Worm (Caenorhabditis elegans): Measurements from ENCODE around the gene orc-3.

The orc-3 gene

ce11 chrIII:1226256-1226655 is 18.3 kb downstream of the orc-3 start:
- TF ChIP-seq fkh-3 (tag; optimal IDR thresholded peaks at IDR 0.05) (no peak), lin-26 (GFP tag; IDR thresholded peaks at IDR 0.05) (no peak), hmg-1.2 (GFP tag; IDR thresholded peaks at IDR 0.05) (peak; percentile 56; the same call in 1 of the 2 replicates), nhr-80 (tag; optimal IDR thresholded peaks at IDR 0.05) (peak; percentile 62), egrh-3 (GFP tag; IDR thresholded peaks at IDR 0.05) (no peak)

ce11 chrIII:1228593-1228992 is 20.7 kb downstream of the orc-3 start:
- no peak for TF ChIP-seq ztf-26 (tag; optimal IDR thresholded peaks at IDR 0.05)
- TF ChIP-seq nhr-80 (tag; optimal IDR thresholded peaks at IDR 0.05) = no peak
- no peak for TF ChIP-seq ztf-22 (GFP tag; optimal IDR thresholded peaks at IDR 0.05)
- no peak for TF ChIP-seq rec-8 (tag; optimal IDR thresholded peaks at IDR 0.05)
- no peak for TF ChIP-seq atf-7 (tag; optimal IDR thresholded peaks at IDR 0.05)
- no peak for TF ChIP-seq zim-3 (tag; optimal IDR thresholded peaks at IDR 0.05)
- no peak for TF ChIP-seq ets-4 (GFP tag; optimal IDR thresholded peaks at IDR 0.05)
- no peak for TF ChIP-seq rcor-1 (GFP tag; IDR thresholded peaks at IDR 0.05)
- no peak for TF ChIP-seq ZK185.1 (tag; optimal IDR thresholded peaks at IDR 0.05; ENCODE audit: poor library complexity, severe bottlenecking)
- TF ChIP-seq egrh-3 (GFP tag; IDR thresholded peaks at IDR 0.05) = no peak
- no peak for TF ChIP-seq snpc-3.4 (tag; optimal IDR thresholded peaks at IDR 0.05)
- no peak for TF ChIP-seq attf-6 (GFP tag; IDR thresholded peaks at IDR 0.05)
- TF ChIP-seq nfya-1 (tag; optimal IDR thresholded peaks at IDR 0.05; ENCODE audit: borderline replicate concordance, insufficient read depth) = no peak
- TF ChIP-seq cebp-2 (GFP tag; IDR thresholded peaks at IDR 0.05) = no peak
- no peak for TF ChIP-seq ztf-18 (tag; optimal IDR thresholded peaks at IDR 0.05)
- no peak for TF ChIP-seq lin-26 (GFP tag; IDR thresholded peaks at IDR 0.05)
- TF ChIP-seq nhr-27 (tag; optimal IDR thresholded peaks at IDR 0.05) = no peak
- TF ChIP-seq F52B5.7 (tag; optimal IDR thresholded peaks at IDR 0.05) = no peak

ce11 chrIII:1229510-1229909 is 21.6 kb downstream of the orc-3 start:
- peak; percentile 63 for TF ChIP-seq zfh-2 (GFP tag; conservative IDR thresholded peaks at IDR 0.05)
- TF ChIP-seq mel-28 (tag; optimal IDR thresholded peaks at IDR 0.05; ENCODE audit: borderline replicate concordance) = no peak
- no peak for TF ChIP-seq rpc-1 (optimal IDR thresholded peaks at IDR 0.05)
- no peak for TF ChIP-seq rpc-1 (tag; optimal IDR thresholded peaks at IDR 0.05)
- TF ChIP-seq hmg-1.2 (GFP tag; IDR thresholded peaks at IDR 0.05) = peak; percentile 79

ce11 chrIII:1230174-1230573 is 22.2 kb downstream of the orc-3 start, which contains the start of gene pes-4:
TSS of gene pes-4 (minus strand) at chrIII:1230274.
- TF ChIP-seq lin-40 (tag; optimal IDR thresholded peaks at IDR 0.05) = no peak
- TF ChIP-seq pha-4 (tag; optimal IDR thresholded peaks at IDR 0.05) = no peak
- TF ChIP-seq hmg-1.2 (GFP tag; IDR thresholded peaks at IDR 0.05) = peak; percentile 46; the same call in 1 of the 2 replicates

- TF ChIP-seq ztf-22 (GFP tag; optimal IDR thresholded peaks at IDR 0.05) = no peak
- TF ChIP-seq rpc-1 (optimal IDR thresholded peaks at IDR 0.05) = peak; percentile 13
- TF ChIP-seq rpc-1 (tag; optimal IDR thresholded peaks at IDR 0.05) = peak; percentile 60
- no peak for TF ChIP-seq lin-26 (GFP tag; IDR thresholded peaks at IDR 0.05)
- no peak for TF ChIP-seq B0019.2 (GFP tag; conservative IDR thresholded peaks at IDR 0.05)
- no peak for TF ChIP-seq F52B5.7 (tag; optimal IDR thresholded peaks at IDR 0.05)
- no peak for TF ChIP-seq attf-5 (GFP tag; optimal IDR thresholded peaks at IDR 0.05)
- peak; percentile 82 for TF ChIP-seq tbp1 (GFP tag; optimal IDR thresholded peaks at IDR 0.05)
- no peak for TF ChIP-seq attf-3 (GFP tag; conservative IDR thresholded peaks at IDR 0.05)
- TF ChIP-seq him-1 (tag; optimal IDR thresholded peaks at IDR 0.05) = no peak
- no peak for TF ChIP-seq ekl-4 (GFP tag; IDR thresholded peaks at IDR 0.05)
- TF ChIP-seq xnd-1 (tag; optimal IDR thresholded peaks at IDR 0.05) = no peak
- peak; percentile 65 for TF ChIP-seq B0261.1 (tag; optimal IDR thresholded peaks at IDR 0.05)
- TF ChIP-seq Y53F4B.3 (GFP tag; IDR thresholded peaks at IDR 0.05) = no peak
- no peak for TF ChIP-seq ceh-79 (tag; optimal IDR thresholded peaks at IDR 0.05)
These were observed 22.7 kb downstream of the orc-3 start for ce11 chrIII:1230672-1231071.
